Fruit fly (Drosophila melanogaster) whole organism, embryonic: ENCODE data around the gene scramb2.

Experiments
- CG10209 ChIP-seq: fragments of 200-800 bp; sonication (Bioruptor generic); optimal IDR thresholded peaks from 3 replicates; lab custom pipeline; 2017; ENCODE audit warnings: missing biosample characterization, mild to moderate bottlenecking, missing genetic modification characterization, missing genetic modification reagents
- CG10267 ChIP-seq: fragments of 200-800 bp; sonication (Bioruptor generic); optimal IDR thresholded peaks from 2 replicates; lab custom pipeline; 2018; ENCODE audit warnings: missing biosample characterization, mild to moderate bottlenecking, missing genetic modification characterization, moderate library complexity
- CG10959 ChIP-seq: fragments of 200-800 bp; sonication (Bioruptor generic); IDR thresholded peaks from 2 replicates; pipeline ENCODE4 v1.3.6; 2022; ENCODE audit warnings: missing biosample characterization, missing genetic modification characterization
- CG11456 ChIP-seq: fragments of 200-800 bp; sonication (Bioruptor generic); IDR thresholded peaks from 3 replicates; pipeline ENCODE4 v1.3.6; 2022; ENCODE audit warnings: missing biosample characterization, missing genetic modification characterization
- CG11695 ChIP-seq: fragments of 200-800 bp; sonication (Bioruptor generic); IDR thresholded peaks from 3 replicates; pipeline ENCODE4 v1.3.6; 2022; ENCODE audit warnings: missing biosample characterization, missing genetic modification characterization
- CG12104 ChIP-seq: fragments of 200-800 bp; sonication (Bioruptor generic); optimal IDR thresholded peaks from 3 replicates; lab custom pipeline; 2016; ENCODE audit warnings: missing biosample characterization, missing genetic modification characterization
- CG1233 ChIP-seq: fragments of 200-800 bp; sonication (Bioruptor generic); optimal IDR thresholded peaks from 4 replicates; lab custom pipeline; 2018; ENCODE audit warnings: missing biosample characterization, mild to moderate bottlenecking, missing genetic modification characterization
- CG13123 ChIP-seq: fragments of 200-800 bp; sonication (Bioruptor generic); optimal IDR thresholded peaks from 2 replicates; lab custom pipeline; 2016; ENCODE audit warnings: missing biosample characterization, missing genetic modification characterization
- CG13424 ChIP-seq: fragments of 200-800 bp; sonication (Bioruptor generic); optimal IDR thresholded peaks from 2 replicates; lab custom pipeline; 2019; ENCODE audit warnings: missing biosample characterization, mild to moderate bottlenecking, missing genetic modification characterization, moderate library complexity
- CG14667 ChIP-seq: fragments of 200-800 bp; sonication (Bioruptor generic); IDR thresholded peaks from 2 replicates; pipeline ENCODE4 v1.3.6; 2022; ENCODE audit warnings: missing biosample characterization, missing genetic modification characterization
- CG15514 ChIP-seq: fragments of 200-800 bp; sonication (Bioruptor generic); optimal IDR thresholded peaks from 3 replicates; lab custom pipeline; 2017; ENCODE audit warnings: missing biosample characterization, missing genetic modification characterization, mild to moderate bottlenecking, moderate library complexity, missing genetic modification reagents
- CG1602 ChIP-seq: fragments of 200-800 bp; sonication (Bioruptor generic); optimal IDR thresholded peaks from 3 replicates; lab custom pipeline; 2016; ENCODE audit warnings: missing biosample characterization, missing genetic modification characterization
- CG17829 ChIP-seq: fragments of 200-800 bp; optimal IDR thresholded peaks from 2 replicates; lab custom pipeline; 2019; ENCODE audit warnings: missing biosample characterization, mild to moderate bottlenecking, missing genetic modification characterization, moderate library complexity
- CG1792 ChIP-seq: fragments of 200-800 bp; sonication (Bioruptor generic); optimal IDR thresholded peaks from 2 replicates; lab custom pipeline; 2016; ENCODE audit warnings: missing biosample characterization, missing genetic modification characterization
- CG18476 ChIP-seq: fragments of 200-800 bp; sonication (Bioruptor generic); optimal IDR thresholded peaks from 2 replicates; lab custom pipeline; 2016; ENCODE audit warnings: missing biosample characterization, mild to moderate bottlenecking, missing genetic modification characterization
- CG18764 ChIP-seq: fragments of 200-800 bp; sonication (Bioruptor generic); optimal IDR thresholded peaks from 3 replicates; lab custom pipeline; 2016; ENCODE audit warnings: missing biosample characterization, missing genetic modification characterization
- CG2875 ChIP-seq: fragments of 200-800 bp; sonication (Bioruptor generic); optimal IDR thresholded peaks from 2 replicates; lab custom pipeline; 2017; ENCODE audit warnings: missing biosample characterization, mild to moderate bottlenecking, missing genetic modification characterization, missing genetic modification reagents
- CG30020 ChIP-seq: fragments of 200-800 bp; optimal IDR thresholded peaks from 2 replicates; lab custom pipeline; 2019; ENCODE audit warnings: missing biosample characterization, mild to moderate bottlenecking, missing genetic modification characterization, moderate library complexity
- CG31224 ChIP-seq: fragments of 200-800 bp; sonication (Bioruptor generic); IDR thresholded peaks from 2 replicates; pipeline ENCODE4 v1.3.6; 2022; ENCODE audit warnings: missing biosample characterization, missing genetic modification characterization
- CG4282 ChIP-seq: fragments of 200-800 bp; sonication (Bioruptor generic); optimal IDR thresholded peaks from 2 replicates; lab custom pipeline; 2016; ENCODE audit warnings: missing biosample characterization, missing genetic modification characterization
- CG4360 ChIP-seq: fragments of 200-800 bp; sonication (Bioruptor generic); IDR thresholded peaks from 2 replicates; pipeline ENCODE4 v1.3.6; 2022; ENCODE audit warnings: missing biosample characterization, missing genetic modification characterization
- CG6254 ChIP-seq: fragments of 200-800 bp; sonication (Bioruptor generic); optimal IDR thresholded peaks from 3 replicates; lab custom pipeline; 2017; ENCODE audit warnings: mild to moderate bottlenecking, missing biosample characterization, missing genetic modification reagents, missing genetic modification characterization
- CG6813 ChIP-seq: fragments of 200-800 bp; sonication (Bioruptor generic); optimal IDR thresholded peaks from 2 replicates; lab custom pipeline; 2017; ENCODE audit warnings: missing biosample characterization, missing genetic modification characterization, mild to moderate bottlenecking, moderate library complexity, missing genetic modification reagents
- CG8281 ChIP-seq: fragments of 200-800 bp; sonication (Bioruptor generic); optimal IDR thresholded peaks from 2 replicates; lab custom pipeline; 2018; ENCODE audit warnings: missing biosample characterization, mild to moderate bottlenecking, missing genetic modification characterization, moderate library complexity
- Dbx ChIP-seq: fragments of 200-800 bp; sonication (Bioruptor generic); IDR thresholded peaks from 3 replicates; pipeline ENCODE4 v1.3.6; 2022; ENCODE audit warnings: missing biosample characterization, missing genetic modification characterization
- Dfd ChIP-seq, 2 experiments: fragments of >200 bp; optimal IDR thresholded peaks; 2 replicates each; lab custom pipeline; 2017; ENCODE audit warnings: missing biosample characterization in 2 of 2, missing genetic modification characterization in 2 of 2
- Drgx ChIP-seq: fragments of 200-800 bp; sonication (Bioruptor generic); IDR thresholded peaks from 2 replicates; pipeline ENCODE4 v1.3.6; 2022; ENCODE audit warnings: missing biosample characterization, missing genetic modification characterization
- Elba2 ChIP-seq: fragments of 200-800 bp; sonication (Bioruptor generic); optimal IDR thresholded peaks from 3 replicates; lab custom pipeline; 2016; ENCODE audit warnings: missing biosample characterization, missing genetic modification characterization
- Gug ChIP-seq: fragments of 200-800 bp; sonication (Bioruptor generic); IDR thresholded peaks from 4 replicates; pipeline ENCODE4 v1.3.6; 2022; ENCODE audit warnings: missing biosample characterization, missing genetic modification characterization
- H15 ChIP-seq: fragments of 200-800 bp; sonication (Bioruptor generic); IDR thresholded peaks from 3 replicates; pipeline ENCODE4 v1.3.6; 2022; ENCODE audit warnings: missing biosample characterization, missing genetic modification characterization
- Hr3 ChIP-seq: fragments of 200-800 bp; sonication (Bioruptor generic); optimal IDR thresholded peaks from 3 replicates; lab custom pipeline; 2016; ENCODE audit warnings: missing biosample characterization, missing genetic modification characterization
- Kr ChIP-seq: fragments of 200-800 bp; sonication (Bioruptor generic); optimal IDR thresholded peaks from 2 replicates; lab custom pipeline; 2017; ENCODE audit warnings: missing biosample characterization, mild to moderate bottlenecking, missing genetic modification characterization
- Neu2 ChIP-seq: fragments of 200-800 bp; sonication (Bioruptor generic); optimal IDR thresholded peaks from 3 replicates; lab custom pipeline; 2016; ENCODE audit warnings: missing biosample characterization, missing genetic modification characterization, borderline replicate concordance
- Six4 ChIP-seq: fragments of 200-800 bp; sonication (Bioruptor generic); optimal IDR thresholded peaks from 2 replicates; lab custom pipeline; 2016; ENCODE audit warnings: missing biosample characterization, missing genetic modification characterization
- ase ChIP-seq: fragments of 200-800 bp; sonication (Bioruptor generic); IDR thresholded peaks from 3 replicates; pipeline ENCODE4 v1.3.6; 2022; ENCODE audit warnings: missing biosample characterization, missing genetic modification characterization
- caup ChIP-seq: fragments of 200-800 bp; sonication (Bioruptor generic); optimal IDR thresholded peaks from 3 replicates; lab custom pipeline; 2017; ENCODE audit warnings: missing biosample characterization, mild to moderate bottlenecking, missing genetic modification characterization, moderate library complexity; ENCODE audit not compliant: severe bottlenecking
- danr ChIP-seq: fragments of 200-800 bp; sonication (Bioruptor generic); IDR thresholded peaks from 2 replicates; pipeline ENCODE4 v1.3.6; 2022; ENCODE audit warnings: missing biosample characterization, missing genetic modification characterization
- jing ChIP-seq: fragments of 200-800 bp; sonication (Bioruptor generic); optimal IDR thresholded peaks from 2 replicates; lab custom pipeline; 2018; ENCODE audit warnings: missing biosample characterization, mild to moderate bottlenecking, missing genetic modification characterization
- kay ChIP-seq: fragments of 200-800 bp; sonication (Bioruptor generic); optimal IDR thresholded peaks from 2 replicates; lab custom pipeline; 2016; ENCODE audit warnings: missing biosample characterization, missing genetic modification characterization
- ken ChIP-seq: fragments of 200-800 bp; sonication (Bioruptor generic); IDR thresholded peaks from 3 replicates; pipeline ENCODE4 v1.3.6; 2022; ENCODE audit warnings: missing biosample characterization, missing genetic modification characterization
- nau ChIP-seq: fragments of 200-800 bp; sonication (Bioruptor generic); optimal IDR thresholded peaks from 3 replicates; lab custom pipeline; 2017; ENCODE audit warnings: missing biosample characterization, mild to moderate bottlenecking, missing genetic modification characterization, missing genetic modification reagents
- pb ChIP-seq: fragments of 200-800 bp; sonication (Bioruptor generic); optimal IDR thresholded peaks from 3 replicates; lab custom pipeline; 2016; ENCODE audit warnings: missing biosample characterization, missing genetic modification characterization
- peb ChIP-seq: fragments of 200-800 bp; sonication (Bioruptor generic); IDR thresholded peaks from 2 replicates; pipeline ENCODE4 v1.3.6; 2022; ENCODE audit warnings: missing biosample characterization, missing genetic modification characterization
- phol ChIP-seq: fragments of 200-800 bp; sonication (Bioruptor generic); optimal IDR thresholded peaks from 3 replicates; lab custom pipeline; 2018; ENCODE audit warnings: missing biosample characterization, mild to moderate bottlenecking, missing genetic modification characterization, moderate library complexity
- salm ChIP-seq: fragments of 200-800 bp; sonication (Bioruptor generic); optimal IDR thresholded peaks from 2 replicates; lab custom pipeline; 2018; ENCODE audit warnings: missing biosample characterization, mild to moderate bottlenecking, missing genetic modification characterization
- sens ChIP-seq: fragments of 200-800 bp; sonication (Bioruptor generic); peaks from one replicate; lab custom pipeline; 2016; ENCODE audit warnings: missing biosample characterization, missing genetic modification characterization
- sim ChIP-seq: fragments of 200-800 bp; sonication (Bioruptor generic); IDR thresholded peaks from 2 replicates; pipeline ENCODE4 v1.3.6; 2022; ENCODE audit warnings: missing biosample characterization, missing genetic modification characterization
- sima ChIP-seq: fragments of 200-800 bp; sonication (Bioruptor generic); optimal IDR thresholded peaks from 2 replicates; lab custom pipeline; 2016; ENCODE audit warnings: missing biosample characterization, missing genetic modification characterization
- vvl ChIP-seq: fragments of 200-800 bp; sonication (Bioruptor generic); IDR thresholded peaks from 2 replicates; pipeline ENCODE4 v1.3.6; 2022; ENCODE audit warnings: missing biosample characterization, missing genetic modification characterization

The scramb2 gene

dm6 chr3L:3035769-3036583, 10.6 kb downstream of the scramb2 start (continued):
- peak; percentile 28 for TF ChIP-seq pb (GFP tag; lab: Kevin White, UChicago)
- peak; percentile 72 for TF ChIP-seq Dbx (GFP tag; lab: Robert Waterston, UW)
- TF ChIP-seq ase (GFP tag; lab: Robert Waterston, UW): peak; percentile 55; the same call in 1 of the 3 replicates
- TF ChIP-seq phol (tag; lab: Kevin White, UChicago): peak; percentile 88
- peak; percentile 73 for TF ChIP-seq Drgx (GFP tag; lab: Robert Waterston, UW)
- peak; percentile 63 for TF ChIP-seq sima (GFP tag; lab: Kevin White, UChicago)
- TF ChIP-seq CG18476 (GFP tag; lab: Kevin White, UChicago): peak; percentile 80
- peak; percentile 72 for TF ChIP-seq CG2875 (GFP tag; lab: Kevin White, UChicago)
- peak; percentile 87 for TF ChIP-seq CG1233
- no peak for TF ChIP-seq Neu2 (GFP tag; lab: Kevin White, UChicago)
- TF ChIP-seq CG13123: peak; percentile 60
- peak; percentile 48 for TF ChIP-seq Hr3 (GFP tag; lab: Kevin White, UChicago)
- peak; percentile 53 for TF ChIP-seq jing (GFP tag; lab: Kevin White, UChicago)
- peak; percentile 36; the same call in 1 of the 2 replicates for TF ChIP-seq CG31224 (GFP tag; lab: Robert Waterston, UW)
- TF ChIP-seq CG10959 (GFP tag; lab: Robert Waterston, UW): peak; percentile 61; the same call in 1 of the 2 replicates
- TF ChIP-seq Dfd (GFP tag; optimal IDR thresholded peaks at IDR 0.05; lab: Kevin White, UChicago): no peak
- peak; percentile 97 for TF ChIP-seq sens
- peak; percentile 91 for TF ChIP-seq CG6813
- TF ChIP-seq CG11695 (GFP tag; lab: Robert Waterston, UW): peak; percentile 90
- 0 out of 2 replicates have a peak, but pooled peaks have one; percentile 19 for TF ChIP-seq peb (GFP tag; lab: Robert Waterston, UW)
- TF ChIP-seq Gug (GFP tag; lab: Robert Waterston, UW): peak; percentile 31; the same call in 1 of the 4 replicates
- TF ChIP-seq CG4360 (GFP tag; lab: Robert Waterston, UW): no peak
- TF ChIP-seq CG17829 (tag; lab: Kevin White, UChicago): peak; percentile 87
- peak; percentile 88 for TF ChIP-seq CG10267 (tag; lab: Kevin White, UChicago)
- TF ChIP-seq salm (tag; lab: Kevin White, UChicago): peak; percentile 55
- TF ChIP-seq CG30020 (tag; lab: Kevin White, UChicago): peak; percentile 63
- TF ChIP-seq CG4282 (GFP tag; lab: Kevin White, UChicago): peak; percentile 33
- peak; percentile 60 for TF ChIP-seq nau
- peak; percentile 6; the same call in 1 of the 3 replicates for TF ChIP-seq H15
- peak; percentile 78 for TF ChIP-seq CG15514
- TF ChIP-seq Elba2 (GFP tag; lab: Kevin White, UChicago): no peak
- TF ChIP-seq CG1792 (GFP tag; lab: Kevin White, UChicago): peak; percentile 54
- TF ChIP-seq CG10209 (GFP tag; lab: Kevin White, UChicago): peak; percentile 85
- peak; percentile 50 for TF ChIP-seq CG14667 (GFP tag; lab: Robert Waterston, UW)
- TF ChIP-seq CG18764 (GFP tag; lab: Kevin White, UChicago): peak; percentile 63
- TF ChIP-seq Six4 (GFP tag; lab: Kevin White, UChicago): peak; percentile 62
- TF ChIP-seq Kr (GFP tag; lab: Kevin White, UChicago): peak; percentile 38
- peak; percentile 67 for TF ChIP-seq vvl (GFP tag; lab: Robert Waterston, UW)
- peak; percentile 55 for TF ChIP-seq sim (GFP tag; lab: Robert Waterston, UW)
- peak; percentile 60 for TF ChIP-seq kay
- peak; percentile 85 for TF ChIP-seq caup (GFP tag; lab: Kevin White, UChicago)
- TF ChIP-seq CG8281 (tag; lab: Kevin White, UChicago): peak; percentile 59
- peak; percentile 91 for TF ChIP-seq CG13424 (tag; lab: Kevin White, UChicago)
- peak; percentile 55 for TF ChIP-seq CG1602 (GFP tag; lab: Kevin White, UChicago)
- TF ChIP-seq CG11456: peak; percentile 67; the same call in 1 of the 3 replicates
- peak; percentile 51; the same call in 1 of the 2 replicates for TF ChIP-seq danr (GFP tag; lab: Robert Waterston, UW)
- peak; percentile 41; the same call in 2 of the 3 replicates for TF ChIP-seq ken (GFP tag; lab: Robert Waterston, UW)
- peak; percentile 80 for TF ChIP-seq CG6254 (GFP tag; lab: Kevin White, UChicago)
- TF ChIP-seq CG12104 (GFP tag; lab: Kevin White, UChicago): peak; percentile 84
